Worm (Caenorhabditis elegans) whole organism, late embryonic: ENCODE measurements around the gene yap-1.
A peak's percentile ranks its signal among the peaks of the same experiment; 100 is the strongest.

Experiments
- T23F11.4 ChIP-seq: fragments of 200-800 bp; sonication (Bioruptor generic); optimal IDR thresholded peaks from 2 replicates; lab custom pipeline; 2018; ENCODE audit warnings: mild to moderate bottlenecking, missing genetic modification characterization, missing compliant biosample characterization
- ceh-14 ChIP-seq: sonication (generic microtip); optimal IDR thresholded peaks from 2 replicates; lab custom pipeline; 2016; ENCODE audit warnings: missing genotype, missing genetic modification characterization, missing compliant biosample characterization
- ceh-18 ChIP-seq: sonication (generic microtip); optimal IDR thresholded peaks from 2 replicates; lab custom pipeline; 2016; ENCODE audit warnings: missing genetic modification characterization, missing compliant biosample characterization
- ceh-19 ChIP-seq: fragments of 200-800 bp; sonication (Bioruptor generic); optimal IDR thresholded peaks from 2 replicates; lab custom pipeline; 2018; ENCODE audit warnings: mild to moderate bottlenecking, missing genetic modification characterization, missing compliant biosample characterization
- ceh-2 ChIP-seq: sonication (generic microtip); optimal IDR thresholded peaks from 2 replicates; lab custom pipeline; 2016; ENCODE audit warnings: missing genotype, missing genetic modification characterization, missing compliant biosample characterization
- ceh-22 ChIP-seq: sonication (generic microtip); optimal IDR thresholded peaks from 2 replicates; lab custom pipeline; 2017; ENCODE audit warnings: missing biosample characterization, missing genetic modification characterization
- ceh-34 ChIP-seq: sonication (generic microtip); optimal IDR thresholded peaks from 2 replicates; lab custom pipeline; 2016; ENCODE audit warnings: mild to moderate bottlenecking, missing genetic modification characterization, missing compliant biosample characterization
- ceh-45 ChIP-seq: fragments of 200-800 bp; sonication (Bioruptor generic); IDR thresholded peaks from 2 replicates; pipeline ENCODE4 v1.3.6; 2022; ENCODE audit warnings: missing genetic modification reagents, missing genetic modification characterization, missing compliant biosample characterization
- ceh-48 ChIP-seq: sonication (generic microtip); optimal IDR thresholded peaks from 2 replicates; lab custom pipeline; 2016; ENCODE audit warnings: missing genetic modification characterization, inconsistent platforms, missing compliant biosample characterization
- dmd-4 ChIP-seq: sonication (generic microtip); optimal IDR thresholded peaks from 2 replicates; lab custom pipeline; 2016; ENCODE audit warnings: borderline replicate concordance, missing genetic modification characterization, missing compliant biosample characterization
- dve-1 ChIP-seq: sonication (generic microtip); optimal IDR thresholded peaks from 2 replicates; lab custom pipeline; 2017; ENCODE audit warnings: antibody characterized with exemption, mild to moderate bottlenecking, missing genetic modification characterization, missing compliant biosample characterization
- elt-2 ChIP-seq: sonication (generic microtip); optimal IDR thresholded peaks from 2 replicates; lab custom pipeline; 2016; ENCODE audit warnings: missing genetic modification reagents, missing genetic modification characterization, missing compliant biosample characterization
- ets-4 ChIP-seq: sonication (generic microtip); optimal IDR thresholded peaks from 2 replicates; lab custom pipeline; 2016; ENCODE audit warnings: missing genetic modification characterization, missing compliant biosample characterization
- eyg-1 ChIP-seq: sonication (generic microtip); optimal IDR thresholded peaks from 2 replicates; lab custom pipeline; 2016; ENCODE audit warnings: missing genotype, missing genetic modification characterization, missing compliant biosample characterization
- fax-1 ChIP-seq: sonication (generic microtip); optimal IDR thresholded peaks from 2 replicates; lab custom pipeline; 2016; ENCODE audit warnings: missing genotype, missing genetic modification characterization, missing compliant biosample characterization
- fkh-10 ChIP-seq: fragments of 150-350 bp; optimal IDR thresholded peaks from 2 replicates; lab custom pipeline; 2014; ENCODE audit warnings: missing biosample characterization, missing genetic modification reagents, missing genetic modification characterization
- gmeb-2 ChIP-seq: sonication (generic microtip); optimal IDR thresholded peaks from 2 replicates; lab custom pipeline; 2016; ENCODE audit warnings: missing genetic modification characterization, inconsistent platforms, missing compliant biosample characterization
- hlh-13 ChIP-seq: fragments of 200-800 bp; sonication (Bioruptor generic); optimal IDR thresholded peaks from 2 replicates; lab custom pipeline; 2018; ENCODE audit warnings: mild to moderate bottlenecking, missing genetic modification characterization, missing compliant biosample characterization
- hlh-30 ChIP-seq: sonication (generic microtip); optimal IDR thresholded peaks from 2 replicates; lab custom pipeline; 2017; ENCODE audit warnings: antibody characterized with exemption, missing genetic modification characterization, missing compliant biosample characterization; ENCODE audit not compliant: insufficient read depth
- hlh-6 ChIP-seq: sonication (generic microtip); optimal IDR thresholded peaks from 2 replicates; lab custom pipeline; 2016; ENCODE audit warnings: missing genotype, missing genetic modification characterization, missing compliant biosample characterization
- hlh-8 ChIP-seq: sonication (generic microtip); optimal IDR thresholded peaks from 2 replicates; lab custom pipeline; 2016; ENCODE audit warnings: missing genotype, missing genetic modification characterization, missing compliant biosample characterization
- lin-11 ChIP-seq: fragments of 200-800 bp; sonication (Bioruptor generic); optimal IDR thresholded peaks from 2 replicates; lab custom pipeline; 2018; ENCODE audit warnings: mild to moderate bottlenecking, missing genetic modification characterization, missing compliant biosample characterization
- mec-3 ChIP-seq: sonication (generic microtip); optimal IDR thresholded peaks from 2 replicates; lab custom pipeline; 2016; ENCODE audit warnings: borderline replicate concordance, missing genetic modification characterization, missing compliant biosample characterization
- nfya-1 ChIP-seq: sonication (generic microtip); optimal IDR thresholded peaks from 2 replicates; lab custom pipeline; 2017; ENCODE audit warnings: missing genetic modification characterization, mild to moderate bottlenecking, missing compliant biosample characterization, antibody characterized with exemption, moderate library complexity
- odd-2 ChIP-seq: sonication (generic microtip); optimal IDR thresholded peaks from 2 replicates; lab custom pipeline; 2017; ENCODE audit warnings: antibody characterized with exemption, mild to moderate bottlenecking, missing genetic modification characterization, missing compliant biosample characterization
- pag-3 ChIP-seq: sonication (generic microtip); optimal IDR thresholded peaks from 2 replicates; lab custom pipeline; 2016; ENCODE audit warnings: missing compliant biosample characterization, missing genetic modification characterization, borderline replicate concordance
- pat-9 ChIP-seq: fragments of 200-800 bp; sonication (Bioruptor generic); optimal IDR thresholded peaks from 2 replicates; lab custom pipeline; 2018; ENCODE audit warnings: mild to moderate bottlenecking, missing genetic modification characterization, moderate library complexity, missing compliant biosample characterization
- pha-2 ChIP-seq: sonication (generic microtip); optimal IDR thresholded peaks from 2 replicates; lab custom pipeline; 2017; ENCODE audit warnings: mild to moderate bottlenecking, missing genetic modification characterization, missing compliant biosample characterization
- pros-1 ChIP-seq: fragments of 150-350 bp; optimal IDR thresholded peaks from 2 replicates; lab custom pipeline; 2014; ENCODE audit warnings: missing biosample characterization, missing genetic modification reagents, missing genetic modification characterization
- ref-2 ChIP-seq: sonication (generic microtip); optimal IDR thresholded peaks from 2 replicates; lab custom pipeline; 2016; ENCODE audit warnings: missing genetic modification characterization, missing compliant biosample characterization
- sdc-2 ChIP-seq: sonication (generic microtip); optimal IDR thresholded peaks from 2 replicates; lab custom pipeline; 2016; ENCODE audit warnings: missing genotype, missing genetic modification characterization, missing compliant biosample characterization
- sox-2 ChIP-seq: fragments of 200-800 bp; sonication (Bioruptor generic); IDR thresholded peaks from 2 replicates; pipeline ENCODE4 v1.3.6; 2022; ENCODE audit warnings: missing genetic modification reagents, missing genetic modification characterization, missing compliant biosample characterization
- sox-4 ChIP-seq: sonication (generic microtip); optimal IDR thresholded peaks from 2 replicates; lab custom pipeline; 2017; ENCODE audit warnings: mild to moderate bottlenecking, missing genetic modification characterization, inconsistent platforms, missing compliant biosample characterization
- syd-9 ChIP-seq: sonication (generic microtip); optimal IDR thresholded peaks from 2 replicates; lab custom pipeline; 2016; ENCODE audit warnings: mild to moderate bottlenecking, missing genetic modification characterization, moderate library complexity, missing compliant biosample characterization
- tbx-2 ChIP-seq: sonication (generic microtip); optimal IDR thresholded peaks from 2 replicates; lab custom pipeline; 2016; ENCODE audit warnings: missing genetic modification characterization, missing compliant biosample characterization
- unc-42 ChIP-seq: sonication (generic microtip); optimal IDR thresholded peaks from 2 replicates; lab custom pipeline; 2016; ENCODE audit warnings: missing genotype, missing genetic modification characterization, missing compliant biosample characterization
- unc-55 ChIP-seq: sonication (generic microtip); optimal IDR thresholded peaks from 2 replicates; lab custom pipeline; 2017; ENCODE audit warnings: missing biosample characterization, missing genetic modification reagents, missing genetic modification characterization
- zip-5 ChIP-seq: sonication (generic microtip); optimal IDR thresholded peaks from 2 replicates; lab custom pipeline; 2016; ENCODE audit warnings: missing genetic modification characterization, missing compliant biosample characterization
- ztf-16 ChIP-seq: sonication (generic microtip); optimal IDR thresholded peaks from 2 replicates; lab custom pipeline; 2017; ENCODE audit warnings: missing genetic modification characterization, missing compliant biosample characterization

The yap-1 gene

DNA sequence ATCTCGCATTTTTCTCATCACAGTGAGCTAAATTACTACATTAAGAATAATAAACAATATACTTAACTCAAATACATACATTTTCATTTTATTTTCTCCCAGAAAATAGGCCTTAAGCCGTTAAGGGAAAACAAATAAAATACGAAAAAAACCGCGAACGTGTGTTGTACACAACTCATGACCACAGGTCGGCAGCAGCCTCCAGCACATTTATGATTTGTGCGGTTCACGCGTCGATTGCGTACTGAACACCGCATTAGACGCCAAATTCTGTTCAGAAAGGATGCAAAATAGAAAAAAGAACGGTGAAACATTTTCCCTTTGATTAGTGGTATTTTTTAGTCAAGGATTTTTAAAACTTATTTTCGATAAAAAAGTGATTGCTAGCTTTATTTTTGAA is 12.6 kb upstream of the yap-1 start:
- TF ChIP-seq syd-9 (tag; lab: Kevin White, UChicago) (no peak), ceh-19 (no peak), sox-2 (GFP tag; lab: Robert Waterston, UW) (no peak), hlh-6 (no peak), tbx-2 (tag; lab: Kevin White, UChicago) (peak; percentile 38), sdc-2 (tag; lab: Kevin White, UChicago) (no peak), dmd-4 (tag; lab: Kevin White, UChicago) (no peak), hlh-30 (tag; lab: Kevin White, UChicago) (peak; percentile 69), ceh-45 (no peak)

DNA sequence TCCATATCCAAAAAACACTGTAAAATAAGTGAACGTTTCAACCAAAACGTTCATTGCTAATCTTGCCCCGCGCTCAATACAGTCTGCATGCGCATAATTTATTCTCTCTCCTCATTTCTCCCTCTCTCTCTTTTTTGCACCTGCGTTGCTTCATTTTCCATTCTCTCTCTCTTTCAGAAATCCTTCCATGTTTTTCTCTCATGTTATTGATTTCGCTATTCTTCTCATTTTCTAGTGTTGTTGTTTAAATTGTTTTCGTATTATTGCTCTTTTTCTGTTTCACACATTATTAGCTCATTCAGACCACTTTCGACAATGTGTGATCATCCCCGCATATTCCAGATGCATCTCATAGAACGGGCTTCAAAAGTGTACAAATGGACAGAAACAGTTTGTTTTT is 10.0 kb upstream of the yap-1 start, which contains the start of gene phf-31:
Gene phf-31, plus strand, starts transcription at position 301 of the 400 bp plus-strand sequence.
- no peak for TF ChIP-seq fkh-10 (GFP tag; lab: Kevin White, UChicago)
- no peak for TF ChIP-seq pag-3 (tag; lab: Kevin White, UChicago)
- no peak for TF ChIP-seq ceh-48 (tag; lab: Kevin White, UChicago)
- no peak for TF ChIP-seq ceh-14 (tag; lab: Kevin White, UChicago)
- no peak for TF ChIP-seq ets-4
- TF ChIP-seq elt-2: no peak
- TF ChIP-seq pros-1 (tag; lab: Kevin White, UChicago): no peak

DNA sequence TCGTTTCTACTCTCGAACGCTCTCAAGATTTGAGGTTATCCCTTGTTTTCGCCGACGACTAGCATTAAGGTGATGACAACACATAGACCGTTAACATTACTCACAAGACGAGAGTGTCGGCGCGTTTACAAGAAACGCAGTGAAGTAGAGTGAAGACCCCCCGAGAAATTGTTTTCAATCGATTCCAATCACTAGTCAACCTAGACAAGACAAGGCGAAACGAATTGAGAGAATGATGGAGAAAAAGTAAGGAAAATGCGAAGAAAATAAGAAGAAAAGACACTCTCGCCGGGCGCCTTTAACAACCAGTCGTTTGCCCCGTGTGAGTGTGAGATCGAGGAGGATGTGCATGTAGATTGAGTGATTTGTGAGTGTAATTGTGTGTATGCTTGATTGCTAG is 7.2 kb upstream of the yap-1 start:
- no peak for TF ChIP-seq ceh-34 (tag; lab: Kevin White, UChicago)
- peak; percentile 10 for TF ChIP-seq nfya-1 (tag; lab: Kevin White, UChicago)
- peak; percentile 47 for TF ChIP-seq unc-55 (GFP tag; lab: Kevin White, UChicago)
- peak; percentile 65 for TF ChIP-seq ceh-18

DNA sequence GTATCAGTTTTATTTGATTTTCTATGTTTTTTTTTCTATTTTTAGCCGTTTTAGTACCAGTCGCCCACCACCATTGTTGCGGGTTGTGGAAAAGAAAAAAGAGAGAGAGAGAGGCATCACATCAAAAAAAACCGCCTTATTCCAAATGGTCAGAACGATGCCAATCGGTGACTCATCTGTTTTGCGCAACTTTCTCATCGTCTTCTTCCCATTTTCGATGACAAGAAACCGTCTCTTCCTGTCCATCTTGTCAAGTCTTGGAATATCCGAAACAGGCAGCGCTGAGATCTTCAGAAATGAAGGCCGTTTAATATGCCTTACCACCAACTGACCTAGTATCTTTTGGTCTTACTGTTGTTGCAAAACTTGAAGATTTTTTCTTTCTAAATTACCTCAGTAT is 5.3 kb upstream of the yap-1 start:
- no peak for TF ChIP-seq fax-1 (tag; lab: Kevin White, UChicago)
- no peak for TF ChIP-seq ztf-16 (tag; lab: Kevin White, UChicago)
- TF ChIP-seq hlh-13 (GFP tag; lab: Kevin White, UChicago): no peak
- no peak for TF ChIP-seq sdc-2 (tag; lab: Kevin White, UChicago)
- TF ChIP-seq odd-2 (tag; lab: Kevin White, UChicago): no peak
- no peak for TF ChIP-seq pros-1 (tag; lab: Kevin White, UChicago)
- no peak for TF ChIP-seq gmeb-2 (tag; lab: Kevin White, UChicago)
- no peak for TF ChIP-seq eyg-1 (tag; lab: Kevin White, UChicago)
- TF ChIP-seq mec-3 (tag; lab: Kevin White, UChicago): no peak
- TF ChIP-seq zip-5 (tag; lab: Kevin White, UChicago): no peak
- TF ChIP-seq ceh-45: no peak
- no peak for TF ChIP-seq ref-2
- no peak for TF ChIP-seq dmd-4 (tag; lab: Kevin White, UChicago)
- no peak for TF ChIP-seq ceh-2 (tag; lab: Kevin White, UChicago)

DNA sequence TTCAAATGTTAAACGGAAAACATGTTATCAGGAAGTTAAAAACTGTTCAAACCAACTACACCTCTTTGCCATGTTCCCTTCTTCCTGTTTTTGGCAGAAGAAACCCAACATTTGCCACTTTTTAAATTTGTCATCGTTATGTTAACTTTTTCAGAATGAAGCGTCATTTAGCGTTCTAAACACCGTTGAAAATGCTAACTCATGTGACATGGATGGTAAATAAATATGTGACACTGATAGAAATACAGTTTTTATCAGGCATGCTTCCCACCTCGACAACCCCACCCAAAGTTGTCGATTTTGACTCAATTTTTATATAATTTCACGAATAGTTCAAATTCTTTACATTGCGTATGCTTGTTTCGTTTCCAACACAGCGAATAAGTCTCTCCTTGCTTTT is 4.4 kb upstream of the yap-1 start:
- TF ChIP-seq dve-1 (tag; lab: Kevin White, UChicago): no peak
- no peak for TF ChIP-seq pha-2
- TF ChIP-seq pat-9 (tag; lab: Kevin White, UChicago): no peak
- TF ChIP-seq elt-2: no peak
- TF ChIP-seq hlh-8 (tag; lab: Kevin White, UChicago): no peak
- TF ChIP-seq ceh-22: no peak
- TF ChIP-seq fax-1 (tag; lab: Kevin White, UChicago): no peak
- no peak for TF ChIP-seq unc-42 (tag; lab: Kevin White, UChicago)
- TF ChIP-seq sox-4 (tag; lab: Kevin White, UChicago): no peak
- TF ChIP-seq ceh-48 (tag; lab: Kevin White, UChicago): no peak
- TF ChIP-seq ref-2: no peak
- TF ChIP-seq eyg-1 (tag; lab: Kevin White, UChicago): no peak
- TF ChIP-seq dmd-4 (tag; lab: Kevin White, UChicago): no peak
- TF ChIP-seq lin-11: no peak
- no peak for TF ChIP-seq ceh-19
- TF ChIP-seq T23F11.4: no peak
- no peak for TF ChIP-seq hlh-13 (GFP tag; lab: Kevin White, UChicago)
